Worm (Caenorhabditis elegans): Measurements from ENCODE around the gene C55A1.4.
A peak's percentile ranks its signal among the peaks of the same experiment; 100 is the strongest.

DNA sequence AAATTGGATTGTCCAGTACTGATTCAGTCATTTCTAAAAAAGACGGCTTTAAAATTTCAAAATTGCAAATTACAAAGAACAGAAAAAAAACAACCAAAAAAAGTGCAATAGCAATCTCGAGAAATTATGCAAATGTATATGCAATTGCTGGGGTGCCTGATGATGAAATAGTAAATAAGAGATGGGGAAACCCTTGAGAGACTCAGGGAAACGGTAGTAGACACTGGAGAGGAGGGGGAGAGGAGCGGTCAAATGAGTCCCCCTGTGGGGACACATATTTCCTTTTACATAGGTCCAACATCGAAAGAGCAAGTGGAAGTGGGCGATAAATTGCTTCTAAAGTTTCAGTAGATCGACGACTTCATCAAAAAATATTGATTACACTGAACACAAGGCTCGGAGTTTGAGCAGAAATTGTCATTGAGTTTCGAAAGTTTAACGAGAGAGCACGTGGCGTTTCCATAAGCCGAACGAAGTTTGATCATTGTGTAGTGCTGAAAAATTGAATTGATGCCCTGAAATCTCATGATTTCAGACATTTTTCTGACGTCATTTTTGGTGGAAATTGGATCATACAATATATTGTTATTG lies 32.6 kb downstream of the C55A1.4 start, which contains the start of the genes fbxa-153 and str-12:
- TF ChIP-seq nhr-41 (GFP tag; IDR thresholded peaks at IDR 0.05) (no peak), ZK546.5 (tag; optimal IDR thresholded peaks at IDR 0.05) (no peak), zip-2 (tag; optimal IDR thresholded peaks at IDR 0.05) (no peak), nhr-25 (tag; optimal IDR thresholded peaks at IDR 0.05; ENCODE audit: borderline replicate concordance, insufficient read depth) (no peak), F26F4.8 (GFP tag; conservative IDR thresholded peaks at IDR 0.05) (no peak), nhr-76 (tag; optimal IDR thresholded peaks at IDR 0.05) (no peak), R02D3.7 (tag; optimal IDR thresholded peaks at IDR 0.05) (no peak), D1046.2 (GFP tag; IDR thresholded peaks at IDR 0.05) (no peak), nhr-11 (tag; optimal IDR thresholded peaks at IDR 0.05) (peak; percentile 4), mdl-1 (tag; optimal IDR thresholded peaks at IDR 0.05) (no peak), snpc-4 (tag; optimal IDR thresholded peaks at IDR 0.05) (no peak)
